Fruit fly (Drosophila melanogaster): ENCODE data around the gene CG17349.

- TF ChIP-seq Mio (GFP tag; optimal IDR thresholded peaks at IDR 0.05): no peak
- no peak for TF ChIP-seq lola (GFP tag; optimal IDR thresholded peaks at IDR 0.05)
- TF ChIP-seq usp (GFP tag; optimal IDR thresholded peaks at IDR 0.05): no peak
- TF ChIP-seq Dif (GFP tag; optimal IDR thresholded peaks at IDR 0.05; ENCODE audit: partially characterized antibody): no peak
Observed at dm6 chr2L:19341074-19341806, 29.0 kb upstream of the CG17349 start.
